Worm (Caenorhabditis elegans): ENCODE measurements around the gene wrt-3.

Gene wrt-3

DNA sequence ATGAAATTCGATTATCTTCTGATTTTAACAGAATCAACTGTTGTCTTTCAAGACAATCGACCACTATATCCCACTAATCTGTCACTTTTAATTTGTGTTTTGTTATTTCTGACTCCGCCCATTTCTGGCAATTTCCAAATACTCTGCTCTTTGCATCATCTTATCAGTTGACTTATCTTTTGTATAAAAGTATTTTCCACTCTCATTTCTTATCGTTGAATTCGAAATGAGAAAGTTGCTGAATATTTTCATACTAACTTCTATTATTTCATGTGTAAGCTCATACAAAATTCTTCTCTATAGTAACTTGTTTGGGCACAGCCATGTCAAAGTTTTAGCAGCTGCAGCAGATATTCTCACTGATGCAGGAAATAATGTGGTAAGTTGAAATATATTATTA, 22.8 kb upstream of the wrt-3 start, which contains the start of gene ugt-21:
Gene ugt-21 (plus strand): TSS at position 212 of the 400 bp plus-strand sequence.
- no peak for TF ChIP-seq unc-62 (GFP tag; optimal IDR thresholded peaks at IDR 0.05)

- TF ChIP-seq unc-62 (GFP tag; optimal IDR thresholded peaks at IDR 0.05): no peak
Measured at ce11 chrIV:9499636-9500035, 22.4 kb upstream of the wrt-3 start.

- no peak for TF ChIP-seq unc-62 (GFP tag; optimal IDR thresholded peaks at IDR 0.05)
Measured at ce11 chrIV:9498088-9498487, 20.8 kb upstream of the wrt-3 start, which contains the start of gene sru-4. TSS of gene sru-4 (plus strand) at chrIV:9498388.

ce11 chrIV:9496306-9496705, 19.1 kb upstream of the wrt-3 start, which contains the start of gene sru-3:
TSS of gene sru-3 (plus strand) at chrIV:9496606.
- no peak for TF ChIP-seq unc-62 (GFP tag; optimal IDR thresholded peaks at IDR 0.05)

ce11 chrIV:9490320-9490719, 13.1 kb upstream of the wrt-3 start, which contains the start of gene sru-6:
TSS of gene sru-6 (plus strand) at chrIV:9490620.
- no peak for TF ChIP-seq unc-62 (GFP tag; optimal IDR thresholded peaks at IDR 0.05)

DNA sequence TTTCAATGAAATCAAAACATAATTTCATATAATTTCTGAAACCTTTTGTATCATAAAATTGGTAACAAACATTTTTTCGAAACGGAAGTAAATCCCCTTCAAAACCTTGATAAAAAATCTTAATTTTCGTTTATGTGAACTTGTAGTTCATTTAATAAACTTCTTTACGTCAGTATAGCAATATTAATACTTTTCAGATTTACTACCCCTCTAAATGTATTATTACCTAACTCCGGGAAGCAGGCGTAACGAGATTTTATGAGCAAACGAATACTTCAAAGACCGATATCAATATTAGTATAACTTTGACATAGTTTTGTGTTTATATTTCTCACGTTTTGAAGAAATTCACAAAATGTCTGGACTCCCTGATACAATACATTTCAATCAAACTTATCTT, 11.1 kb upstream of the wrt-3 start, which contains the start of gene sru-1:
Gene sru-1 (plus strand): TSS at position 301 of the 400 bp plus-strand sequence.
- no peak for TF ChIP-seq unc-62 (GFP tag; optimal IDR thresholded peaks at IDR 0.05)

- TF ChIP-seq unc-62 (GFP tag; optimal IDR thresholded peaks at IDR 0.05): no peak
Measured at ce11 chrIV:9486779-9487178, 9.5 kb upstream of the wrt-3 start.

DNA sequence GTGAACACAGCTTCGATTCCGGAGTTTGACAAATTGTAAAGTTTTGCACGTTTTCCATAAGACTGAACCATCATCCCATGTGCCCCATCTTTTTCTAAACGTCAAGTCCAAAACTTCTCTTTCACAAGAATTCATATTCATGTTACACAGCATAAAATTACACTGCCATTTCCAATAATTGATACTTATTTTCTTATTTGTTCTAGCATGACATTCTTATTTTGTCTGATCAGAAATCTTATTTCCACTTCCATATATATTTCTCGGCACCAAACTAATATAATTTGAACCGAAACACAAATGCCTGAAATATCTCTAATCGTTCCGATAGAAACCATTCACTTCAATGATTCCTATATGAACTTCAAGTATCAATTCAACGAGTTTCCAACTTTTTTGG, 8.7 kb upstream of the wrt-3 start, which contains the start of gene sru-2:
Gene sru-2 (plus strand): TSS at position 301 of the 400 bp plus-strand sequence.
- TF ChIP-seq unc-62 (GFP tag; optimal IDR thresholded peaks at IDR 0.05): no peak

- TF ChIP-seq unc-62 (GFP tag; optimal IDR thresholded peaks at IDR 0.05): no peak
Measured at ce11 chrIV:9485040-9485439, 7.8 kb upstream of the wrt-3 start, which contains the start of gene gadr-2. TSS of gene gadr-2 (minus strand) at chrIV:9485140.

DNA sequence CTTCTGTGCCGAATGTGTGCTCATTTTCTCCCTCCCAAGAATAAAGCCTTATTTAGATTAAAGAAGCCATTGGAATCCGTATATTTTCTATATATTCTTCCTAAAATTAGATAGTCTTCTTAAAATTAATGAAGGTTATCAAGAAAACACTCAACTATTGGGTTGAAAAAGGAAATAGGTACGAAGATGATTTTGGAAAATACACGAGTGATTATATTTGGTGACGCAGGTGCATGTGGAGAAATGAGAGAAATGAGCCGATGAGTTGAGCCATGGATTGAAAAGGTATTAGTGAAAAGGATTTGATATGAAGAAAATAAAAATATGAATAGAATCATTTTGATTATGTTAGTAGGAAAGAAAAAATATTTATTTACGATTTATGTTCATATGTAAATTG, 3.7 kb upstream of the wrt-3 start, which contains the start of gene cng-3:
Gene cng-3 (minus strand): TSS at position 102 of the 400 bp plus-strand sequence.
- no peak for TF ChIP-seq unc-62 (GFP tag; optimal IDR thresholded peaks at IDR 0.05)

DNA sequence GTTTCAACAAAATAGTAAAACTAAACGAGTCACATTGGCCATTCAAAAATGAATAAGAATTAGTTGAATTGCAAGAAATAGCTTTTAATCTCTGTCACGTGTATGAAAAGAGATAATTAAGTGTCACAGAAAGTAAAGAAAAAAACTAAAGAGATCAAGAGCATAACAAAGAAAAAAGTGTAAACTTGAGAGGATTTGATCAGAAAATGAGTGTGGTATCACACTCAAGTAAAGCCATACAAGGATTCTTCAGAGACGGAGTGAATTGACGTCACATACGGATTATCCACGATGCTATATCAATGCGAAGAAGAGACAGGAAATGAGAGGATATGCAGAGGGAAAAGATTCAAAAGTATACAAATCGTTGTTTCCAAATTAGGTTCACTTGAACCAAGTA, 8.0 kb downstream of the wrt-3 start:
- no peak for TF ChIP-seq unc-62 (GFP tag; optimal IDR thresholded peaks at IDR 0.05)

DNA sequence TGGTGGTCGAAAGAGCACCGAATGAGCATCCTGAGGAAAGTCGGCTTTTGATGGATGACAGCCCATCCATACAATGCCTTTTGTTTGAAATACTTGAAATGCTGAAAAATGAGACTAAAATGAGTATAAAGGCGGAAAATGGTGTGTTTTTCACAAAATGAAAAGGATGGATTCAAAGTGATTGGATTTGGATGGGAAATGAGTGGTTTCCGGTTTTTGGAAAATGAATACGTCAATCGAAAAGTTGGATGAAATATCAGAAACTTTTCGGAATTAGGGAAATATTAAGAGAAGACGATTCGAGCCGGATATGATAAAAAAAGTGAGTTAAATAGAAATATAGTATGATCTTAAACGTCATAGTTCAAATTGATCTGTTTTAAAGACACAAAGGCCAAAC, 9.8 kb downstream of the wrt-3 start, which contains the start of gene F38E11.6:
Gene F38E11.6 (minus strand): TSS at position 101 of the 400 bp plus-strand sequence.
- no peak for TF ChIP-seq unc-62 (GFP tag; optimal IDR thresholded peaks at IDR 0.05)

- no peak for TF ChIP-seq unc-62 (GFP tag; optimal IDR thresholded peaks at IDR 0.05)
Measured at ce11 chrIV:9464345-9464783, 12.9 kb downstream of the wrt-3 start.

DNA sequence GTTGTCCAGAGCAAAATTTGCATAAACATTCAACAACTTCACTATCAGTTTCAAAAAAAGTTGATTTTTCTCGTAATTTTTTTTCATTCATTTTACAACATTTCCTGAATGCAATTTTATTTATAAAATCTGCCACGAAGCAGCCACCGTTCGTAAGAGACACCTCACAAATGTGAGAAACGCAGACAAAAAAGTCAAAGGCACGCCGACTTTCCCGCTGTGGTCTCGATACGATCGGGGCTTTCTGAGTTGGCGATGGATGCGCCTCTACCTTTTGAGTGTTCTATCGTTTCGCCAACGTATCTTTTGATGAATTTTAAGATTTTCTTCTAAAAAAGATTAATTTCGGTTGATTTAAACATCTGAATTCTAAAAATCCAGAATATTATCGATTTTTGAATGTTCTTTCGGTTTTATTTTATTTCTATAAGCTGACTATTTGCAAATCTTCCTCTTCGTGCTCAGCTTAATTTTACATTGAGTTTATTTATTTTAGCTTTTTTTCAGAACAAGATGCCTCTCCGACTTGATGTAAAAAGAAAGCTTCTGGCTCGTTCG, 18.0 kb downstream of the wrt-3 start, which contains the start of gene copb-2:
Gene copb-2 (plus strand): TSS at position 508 of the 558 bp plus-strand sequence.
- TF ChIP-seq unc-62 (GFP tag; optimal IDR thresholded peaks at IDR 0.05): no peak

ce11 chrIV:9457400-9457799, 19.9 kb downstream of the wrt-3 start, which contains the start of gene cutl-17:
TSS of gene cutl-17 (minus strand) at chrIV:9457500.
- no peak for TF ChIP-seq unc-62 (GFP tag; optimal IDR thresholded peaks at IDR 0.05)

DNA sequence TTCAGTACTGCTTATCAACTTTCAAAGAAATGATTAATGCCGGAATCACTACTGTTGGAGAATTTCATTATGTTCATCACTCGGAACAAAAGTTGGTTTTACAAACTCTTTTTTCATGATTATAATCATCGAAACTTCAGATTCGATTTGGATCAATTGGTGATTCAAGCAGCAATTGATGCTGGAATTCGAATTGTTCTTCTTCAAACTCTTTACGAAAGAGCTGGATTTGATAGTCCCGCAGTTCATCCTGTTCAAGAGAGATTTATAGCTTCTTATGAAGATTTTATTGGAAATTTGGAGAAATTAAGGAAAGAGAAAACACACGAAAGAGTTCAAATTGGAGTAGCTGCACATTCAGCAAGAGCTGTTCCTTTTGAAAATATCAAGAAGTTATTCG, 25.4 kb downstream of the wrt-3 start:
- no peak for TF ChIP-seq unc-62 (GFP tag; optimal IDR thresholded peaks at IDR 0.05)

ce11 chrIV:9450375-9450774, 26.9 kb downstream of the wrt-3 start, which contains the start of gene cpin-1:
TSS of gene cpin-1 (plus strand) at chrIV:9450675.
- TF ChIP-seq unc-62 (GFP tag; optimal IDR thresholded peaks at IDR 0.05): no peak
